Worm (Caenorhabditis elegans): ENCODE results near the gene Y17G9B.4.

Gene Y17G9B.4

DNA sequence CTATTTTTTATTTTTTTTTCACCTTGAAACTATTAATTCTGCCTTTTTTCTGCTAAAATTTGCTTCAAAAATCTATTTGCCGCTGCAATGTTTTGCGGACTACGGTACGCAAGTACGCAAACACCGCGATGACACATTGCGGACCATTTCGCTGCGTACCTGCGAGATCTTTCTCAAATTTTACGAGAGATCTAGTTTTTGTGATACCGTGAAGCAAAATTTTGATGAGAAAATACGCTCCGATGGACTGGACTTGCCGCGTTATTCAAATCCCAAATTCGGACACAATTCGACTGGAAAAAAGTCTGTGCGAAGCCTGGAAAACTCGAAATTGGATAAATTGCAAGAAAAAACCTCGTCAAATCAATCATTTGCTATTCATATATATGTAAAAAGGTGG is 31.4 kb upstream of the Y17G9B.4 start:
- TF ChIP-seq nhr-47 (tag; optimal IDR thresholded peaks at IDR 0.05) (peak; percentile 77), lin-35 (GFP tag; optimal IDR thresholded peaks at IDR 0.05) (peak; percentile 31 to 60), grh-1 (GFP tag; IDR thresholded peaks at IDR 0.05) (peak; percentile 97), efl-1 (optimal IDR thresholded peaks at IDR 0.05) (peak; percentile 36 to 60), efl-1 (GFP tag; optimal IDR thresholded peaks at IDR 0.05 in 1 of 2) (peak; percentile 63 to 75), snu-23 (GFP tag; optimal IDR thresholded peaks at IDR 0.05) (peak; percentile 42), F16B12.6 (tag; optimal IDR thresholded peaks at IDR 0.05) (peak; percentile 61), lsy-2 (tag; optimal IDR thresholded peaks at IDR 0.05) (peak; percentile 61 to 89), unc-98 (GFP tag; IDR thresholded peaks at IDR 0.05) (peak; percentile 95), swsn-7 (tag; optimal IDR thresholded peaks at IDR 0.05) (peak; percentile 24), mab-9 (GFP tag; IDR thresholded peaks at IDR 0.05) (peak; percentile 93), dsc-1 (tag; optimal IDR thresholded peaks at IDR 0.05) (peak; percentile 32), nhr-20 (tag; optimal IDR thresholded peaks at IDR 0.05) (peak; percentile 46), C04F5.9 (tag; optimal IDR thresholded peaks at IDR 0.05) (peak; percentile 3), rnt-1 (tag; optimal IDR thresholded peaks at IDR 0.05) (peak; percentile 64), nhr-19 (GFP tag; conservative IDR thresholded peaks at IDR 0.05) (peak; percentile 98), ceh-88 (GFP tag; IDR thresholded peaks at IDR 0.05) (peak; percentile 97), dpl-1 (GFP tag; optimal IDR thresholded peaks at IDR 0.05) (peak in 2 of 3 experiments; percentile 50), unc-86 (tag; optimal IDR thresholded peaks at IDR 0.05) (peak; percentile 29), fkh-8 (tag; optimal IDR thresholded peaks at IDR 0.05) (peak; percentile 60), isw-1 (GFP tag; IDR thresholded peaks at IDR 0.05) (peak; percentile 95), nhr-85 (tag) (peak; percentile 58), xbp-1 (tag; optimal IDR thresholded peaks at IDR 0.05) (peak; percentile 44), tbx-2 (tag; optimal IDR thresholded peaks at IDR 0.05) (peak; percentile 39), nhr-71 (tag; optimal IDR thresholded peaks at IDR 0.05) (peak; percentile 71), lin-14 (GFP tag; optimal IDR thresholded peaks at IDR 0.05) (peak; percentile 47)

DNA sequence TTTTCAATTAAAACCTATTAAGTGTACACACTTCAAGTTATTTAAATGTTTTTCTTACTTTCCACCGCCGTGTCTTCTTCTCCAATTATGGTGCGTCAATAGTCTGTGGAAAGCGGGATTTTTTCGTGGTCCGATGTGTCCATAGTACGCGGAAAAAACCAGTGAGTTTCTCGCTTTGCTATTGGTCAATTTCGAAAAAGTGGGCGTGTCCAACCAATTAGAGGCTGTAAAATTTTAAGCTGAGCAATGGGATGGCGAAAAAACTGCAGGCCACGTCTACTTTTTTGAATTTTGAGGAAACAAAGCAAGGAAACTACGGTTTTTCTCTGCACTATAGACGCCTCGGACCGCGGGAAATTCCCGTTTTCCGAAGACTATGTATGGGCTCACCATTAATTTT is 28.2 kb upstream of the Y17G9B.4 start:
- TF ChIP-seq pax-3 (tag; optimal IDR thresholded peaks at IDR 0.05), result no peak
- no peak for TF ChIP-seq blmp-1 (tag; optimal IDR thresholded peaks at IDR 0.05)
- TF ChIP-seq nhr-28 (tag; optimal IDR thresholded peaks at IDR 0.05), result no peak
- no peak for TF ChIP-seq irx-1 (tag; optimal IDR thresholded peaks at IDR 0.05)
- no peak for TF ChIP-seq dpl-1 (GFP tag; optimal IDR thresholded peaks at IDR 0.05)
- no peak for TF ChIP-seq hpl-2 (GFP tag; optimal IDR thresholded peaks at IDR 0.05)
- no peak for TF ChIP-seq snu-23 (GFP tag; optimal IDR thresholded peaks at IDR 0.05)
- TF ChIP-seq lin-35 (GFP tag; optimal IDR thresholded peaks at IDR 0.05), result no peak
- TF ChIP-seq nhr-84 (tag; optimal IDR thresholded peaks at IDR 0.05), result no peak
- TF ChIP-seq skn-1 (tag; optimal IDR thresholded peaks at IDR 0.05), result no peak
- no peak for TF ChIP-seq nhr-85 (tag)
- TF ChIP-seq lin-13 (GFP tag; optimal IDR thresholded peaks at IDR 0.05), result no peak
- TF ChIP-seq tbx-2 (tag; optimal IDR thresholded peaks at IDR 0.05), result no peak
- no peak for TF ChIP-seq ceh-90 (tag; optimal IDR thresholded peaks at IDR 0.05)
- TF ChIP-seq ceh-82 (tag; optimal IDR thresholded peaks at IDR 0.05), result no peak
- TF ChIP-seq isw-1 (GFP tag; IDR thresholded peaks at IDR 0.05), result no peak
- no peak for TF ChIP-seq hlh-17 (GFP tag; optimal IDR thresholded peaks at IDR 0.05; ENCODE audit: borderline replicate concordance)

DNA sequence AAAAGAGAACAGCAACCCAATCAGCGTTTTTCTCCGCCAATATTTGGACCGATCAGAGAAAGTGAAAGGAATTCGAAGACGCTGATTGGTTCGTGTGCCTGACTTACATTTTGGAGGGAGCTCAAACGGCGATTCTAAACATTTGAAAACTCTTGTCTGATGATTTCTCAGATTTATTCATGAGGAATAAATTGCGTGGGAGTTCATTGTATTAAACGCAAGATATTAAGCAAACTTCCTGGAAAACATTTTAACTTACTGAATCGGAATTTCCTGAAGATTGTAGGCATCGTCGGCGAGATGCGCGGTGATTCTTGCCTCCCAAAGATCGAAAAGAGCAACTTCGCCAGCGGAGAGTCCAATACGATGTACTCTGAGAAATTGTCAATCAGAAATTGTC is 27.4 kb upstream of the Y17G9B.4 start, which contains the start of gene K08F11.1:
K08F11.1 (plus strand) TSS at position 301 of the 400 bp plus-strand sequence.
- TF ChIP-seq Y116A8C.19 (tag; optimal IDR thresholded peaks at IDR 0.05; ENCODE audit: borderline replicate concordance), result no peak
- TF ChIP-seq lin-14 (GFP tag; optimal IDR thresholded peaks at IDR 0.05), result no peak

DNA sequence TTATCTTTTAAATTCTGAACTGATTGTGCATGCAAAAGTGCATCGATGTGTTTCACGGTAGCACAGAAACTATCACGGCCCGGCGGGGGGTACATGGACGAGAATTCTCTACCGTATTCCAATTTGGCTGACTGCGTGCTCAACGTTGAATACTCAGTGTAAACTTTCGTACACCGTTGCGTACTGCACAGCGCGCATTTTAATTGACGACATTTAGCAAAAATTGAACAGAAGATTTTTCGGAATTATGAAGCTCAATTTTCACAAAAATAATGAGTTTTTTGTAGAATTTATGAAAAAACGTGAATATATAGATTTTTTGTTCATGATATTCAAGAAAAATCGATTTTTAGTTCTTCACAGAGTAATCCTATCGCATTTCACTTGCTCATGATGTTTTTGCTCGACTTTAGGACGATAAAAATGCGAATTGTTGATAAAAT is 26.4 kb upstream of the Y17G9B.4 start:
- TF ChIP-seq nhr-20 (tag; optimal IDR thresholded peaks at IDR 0.05) (peak; percentile 83), C34B4.2 (tag; optimal IDR thresholded peaks at IDR 0.05) (peak; percentile 20), zip-4 (GFP tag; optimal IDR thresholded peaks at IDR 0.05) (peak; percentile 63), ceh-90 (tag; optimal IDR thresholded peaks at IDR 0.05) (peak; percentile 66), ets-5 (GFP tag; IDR thresholded peaks at IDR 0.05) (peak; percentile 99), isw-1 (GFP tag; IDR thresholded peaks at IDR 0.05) (peak; percentile 99), efl-1 (optimal IDR thresholded peaks at IDR 0.05) (peak; percentile 69 to 76), efl-1 (GFP tag; optimal IDR thresholded peaks at IDR 0.05 in 1 of 2) (peak; percentile 50 to 95), unc-98 (GFP tag; IDR thresholded peaks at IDR 0.05) (peak; percentile 99), efl-3 (GFP tag; optimal IDR thresholded peaks at IDR 0.05) (peak; percentile 64), ceh-8 (GFP tag; optimal IDR thresholded peaks at IDR 0.05) (peak; percentile 68), lin-14 (GFP tag; optimal IDR thresholded peaks at IDR 0.05) (peak; percentile 84), mep-1 (tag; optimal IDR thresholded peaks at IDR 0.05) (peak; percentile 5), grh-1 (GFP tag; IDR thresholded peaks at IDR 0.05) (peak; percentile 100), rnt-1 (tag; optimal IDR thresholded peaks at IDR 0.05) (peak; percentile 47), F16B12.6 (tag; optimal IDR thresholded peaks at IDR 0.05) (peak; percentile 50), lin-13 (GFP tag; optimal IDR thresholded peaks at IDR 0.05) (peak; percentile 1), lin-15B (tag; optimal IDR thresholded peaks at IDR 0.05) (peak; percentile 49), xbp-1 (tag; optimal IDR thresholded peaks at IDR 0.05) (peak; percentile 79), swsn-7 (tag; optimal IDR thresholded peaks at IDR 0.05) (peak; percentile 86), elt-2 (tag; optimal IDR thresholded peaks at IDR 0.05) (peak; percentile 53)
